Worm (Caenorhabditis elegans) whole organism, late embryonic: ENCODE results near the gene glrx-22.

ENCODE experiments used
- K09A11.1 ChIP-seq: sonication (generic microtip); optimal IDR thresholded peaks from 2 replicates; lab custom pipeline; 2017; ENCODE audit warnings: antibody characterized with exemption, mild to moderate bottlenecking, missing genetic modification characterization, missing compliant biosample characterization; ENCODE audit not compliant: insufficient read depth
- T23F11.4 ChIP-seq: fragments of 200-800 bp; sonication (Bioruptor generic); optimal IDR thresholded peaks from 2 replicates; lab custom pipeline; 2018; ENCODE audit warnings: mild to moderate bottlenecking, missing genetic modification characterization, missing compliant biosample characterization
- ama-1 ChIP-seq: fragments of 150-350 bp; optimal IDR thresholded peaks from 2 replicates; lab custom pipeline; 2014
- ceh-6 ChIP-seq: fragments of 200-800 bp; sonication (Bioruptor generic); optimal IDR thresholded peaks from 2 replicates; lab custom pipeline; 2018; ENCODE audit warnings: mild to moderate bottlenecking, missing genetic modification characterization, missing compliant biosample characterization
- gmeb-2 ChIP-seq: sonication (generic microtip); optimal IDR thresholded peaks from 2 replicates; lab custom pipeline; 2016; ENCODE audit warnings: missing genetic modification characterization, inconsistent platforms, missing compliant biosample characterization
- nhr-11 ChIP-seq: fragments of 150-350 bp; optimal IDR thresholded peaks from 2 replicates; lab custom pipeline; 2014; ENCODE audit warnings: missing biosample characterization, missing genetic modification characterization
- pqm-1 ChIP-seq: sonication (generic microtip); optimal IDR thresholded peaks from 2 replicates; lab custom pipeline; 2016; ENCODE audit warnings: missing genetic modification characterization, missing compliant biosample characterization
- unc-55 ChIP-seq: sonication (generic microtip); optimal IDR thresholded peaks from 2 replicates; lab custom pipeline; 2017; ENCODE audit warnings: missing biosample characterization, missing genetic modification reagents, missing genetic modification characterization

ce11 chrIV:8189667-8190066 is 11.4 kb downstream of the glrx-22 start:
- no peak for TF ChIP-seq gmeb-2
- no peak for TF ChIP-seq nhr-11 (tag; lab: Kevin White, UChicago)
- no peak for TF ChIP-seq pqm-1 (tag; lab: Kevin White, UChicago)
- TF ChIP-seq T23F11.4 (GFP tag; lab: Kevin White, UChicago), result no peak
- no peak for TF ChIP-seq K09A11.1
- TF ChIP-seq ama-1 (lab: Kevin White, UChicago), result no peak
- TF ChIP-seq ceh-6, result no peak
- no peak for TF ChIP-seq unc-55 (GFP tag; lab: Kevin White, UChicago)
